Fruit fly (Drosophila melanogaster) whole organism, embryonic: Measurements from ENCODE around the gene Ssl2.

Experiments used
- Atf6 ChIP-seq: fragments of 200-800 bp; sonication (Bioruptor generic); IDR thresholded peaks from 2 replicates; pipeline ENCODE4 v1.3.6; 2022; ENCODE audit warnings: missing biosample characterization, missing genetic modification characterization
- CG1024 ChIP-seq: fragments of 200-800 bp; sonication (Bioruptor generic); IDR thresholded peaks from 2 replicates; pipeline ENCODE4 v1.3.6; 2022; ENCODE audit warnings: missing biosample characterization, missing genetic modification characterization
- CG10654 ChIP-seq: fragments of 200-800 bp; sonication (Bioruptor generic); optimal IDR thresholded peaks from 2 replicates; lab custom pipeline; 2016; ENCODE audit warnings: missing biosample characterization, missing genetic modification characterization
- CG11247 ChIP-seq: fragments of 200-800 bp; sonication (Bioruptor generic); IDR thresholded peaks from 2 replicates; pipeline ENCODE4 v1.3.6; 2022; ENCODE audit warnings: missing biosample characterization, missing genetic modification characterization
- CG11456 ChIP-seq: fragments of 200-800 bp; sonication (Bioruptor generic); IDR thresholded peaks from 3 replicates; pipeline ENCODE4 v1.3.6; 2022; ENCODE audit warnings: missing biosample characterization, missing genetic modification characterization
- CG11695 ChIP-seq: fragments of 200-800 bp; sonication (Bioruptor generic); IDR thresholded peaks from 3 replicates; pipeline ENCODE4 v1.3.6; 2022; ENCODE audit warnings: missing biosample characterization, missing genetic modification characterization
- CG12155 ChIP-seq: fragments of 200-800 bp; sonication (Bioruptor generic); optimal IDR thresholded peaks from 3 replicates; lab custom pipeline; 2016; ENCODE audit warnings: missing biosample characterization, missing genetic modification characterization
- CG13775 ChIP-seq: fragments of 200-800 bp; sonication (Bioruptor generic); optimal IDR thresholded peaks from 3 replicates; lab custom pipeline; 2017; ENCODE audit warnings: missing biosample characterization, mild to moderate bottlenecking, missing genetic modification characterization
- CG1647 ChIP-seq: fragments of 200-800 bp; sonication (Bioruptor generic); optimal IDR thresholded peaks from 3 replicates; lab custom pipeline; 2016; ENCODE audit warnings: missing biosample characterization, missing genetic modification characterization
- CG17186 ChIP-seq: fragments of 200-800 bp; sonication (Bioruptor generic); optimal IDR thresholded peaks from 3 replicates; lab custom pipeline; 2017; ENCODE audit warnings: missing biosample characterization, missing genetic modification reagents, missing genetic modification characterization
- CG18476 ChIP-seq: fragments of 200-800 bp; sonication (Bioruptor generic); optimal IDR thresholded peaks from 2 replicates; lab custom pipeline; 2016; ENCODE audit warnings: missing biosample characterization, mild to moderate bottlenecking, missing genetic modification characterization
- CG2712 ChIP-seq: fragments of 200-800 bp; optimal IDR thresholded peaks from 3 replicates; lab custom pipeline; 2019; ENCODE audit warnings: missing biosample characterization, mild to moderate bottlenecking, missing genetic modification characterization, moderate library complexity
- CG2875 ChIP-seq: fragments of 200-800 bp; sonication (Bioruptor generic); optimal IDR thresholded peaks from 2 replicates; lab custom pipeline; 2017; ENCODE audit warnings: missing biosample characterization, mild to moderate bottlenecking, missing genetic modification characterization, missing genetic modification reagents
- CG30020 ChIP-seq: fragments of 200-800 bp; optimal IDR thresholded peaks from 2 replicates; lab custom pipeline; 2019; ENCODE audit warnings: missing biosample characterization, mild to moderate bottlenecking, missing genetic modification characterization, moderate library complexity
- CG3163 ChIP-seq: fragments of 200-800 bp; sonication (Bioruptor generic); optimal IDR thresholded peaks from 3 replicates; lab custom pipeline; 2016; ENCODE audit warnings: missing biosample characterization, missing genetic modification characterization
- CG32532 ChIP-seq: fragments of 200-800 bp; sonication (Bioruptor generic); IDR thresholded peaks from 2 replicates; pipeline ENCODE4 v1.3.6; 2022; ENCODE audit warnings: missing biosample characterization, missing genetic modification characterization
- CG33213 ChIP-seq: fragments of 200-800 bp; sonication (Bioruptor generic); optimal IDR thresholded peaks from 3 replicates; lab custom pipeline; 2016; ENCODE audit warnings: missing biosample characterization, missing genetic modification characterization
- CG6654 ChIP-seq: fragments of 200-800 bp; sonication (Bioruptor generic); optimal IDR thresholded peaks from 2 replicates; lab custom pipeline; 2017; ENCODE audit warnings: missing biosample characterization, mild to moderate bottlenecking, missing genetic modification characterization
- CG7357 ChIP-seq: fragments of 200-800 bp; sonication (Bioruptor generic); IDR thresholded peaks from 3 replicates; pipeline ENCODE4 v1.3.6; 2022; ENCODE audit warnings: missing biosample characterization, missing genetic modification characterization
- CG7839 ChIP-seq: fragments of 200-800 bp; sonication (Bioruptor generic); optimal IDR thresholded peaks from 3 replicates; lab custom pipeline; 2018; ENCODE audit warnings: missing biosample characterization, mild to moderate bottlenecking, missing genetic modification characterization, moderate library complexity
- CG7963 ChIP-seq: fragments of 200-800 bp; sonication (Bioruptor generic); IDR thresholded peaks from 3 replicates; pipeline ENCODE4 v1.3.6; 2022; ENCODE audit warnings: missing biosample characterization, missing genetic modification characterization; ENCODE audit not compliant: partially characterized antibody
- CG8290 ChIP-seq, 3 experiments: fragments of 200-800 bp; sonication (Bioruptor generic); optimal IDR thresholded peaks; 2 replicates each; lab custom pipeline; 2016 to 2019; ENCODE audit warnings: missing biosample characterization in 3 of 3, missing genetic modification characterization in 3 of 3, mild to moderate bottlenecking in 2 of 3, moderate library complexity in 1 of 3
- CG9797 ChIP-seq: fragments of 200-800 bp; sonication (Bioruptor generic); optimal IDR thresholded peaks from 3 replicates; lab custom pipeline; 2018; ENCODE audit warnings: missing biosample characterization, mild to moderate bottlenecking, missing genetic modification characterization
- Drgx ChIP-seq: fragments of 200-800 bp; sonication (Bioruptor generic); IDR thresholded peaks from 2 replicates; pipeline ENCODE4 v1.3.6; 2022; ENCODE audit warnings: missing biosample characterization, missing genetic modification characterization
- Elba2 ChIP-seq: fragments of 200-800 bp; sonication (Bioruptor generic); optimal IDR thresholded peaks from 3 replicates; lab custom pipeline; 2016; ENCODE audit warnings: missing biosample characterization, missing genetic modification characterization
- Fer1 ChIP-seq: fragments of 200-800 bp; sonication (Bioruptor generic); optimal IDR thresholded peaks from 2 replicates; lab custom pipeline; 2017; ENCODE audit warnings: missing biosample characterization, mild to moderate bottlenecking, missing genetic modification characterization
- Hr51 ChIP-seq, 2 experiments: fragments of 200-800 bp; sonication (Bioruptor generic); optimal IDR thresholded peaks; 2 replicates in 1 of 2; 3 replicates in 1 of 2; lab custom pipeline; 2016 to 2018; ENCODE audit warnings: missing biosample characterization in 2 of 2, missing genetic modification characterization in 2 of 2, mild to moderate bottlenecking in 1 of 2, moderate library complexity in 1 of 2
- Mrtf ChIP-seq: fragments of 200-800 bp; sonication (Bioruptor generic); IDR thresholded peaks from 3 replicates; pipeline ENCODE4 v1.3.6; 2022; ENCODE audit warnings: missing biosample characterization, missing genetic modification characterization
- NfI ChIP-seq: fragments of 200-800 bp; sonication (Bioruptor generic); optimal IDR thresholded peaks from 3 replicates; lab custom pipeline; 2018; ENCODE audit warnings: missing biosample characterization, mild to moderate bottlenecking, missing genetic modification characterization, moderate library complexity
- Ssrp ChIP-seq: fragments of 200-800 bp; sonication (Bioruptor generic); optimal IDR thresholded peaks from 2 replicates; lab custom pipeline; 2018; ENCODE audit warnings: missing biosample characterization, mild to moderate bottlenecking, missing genetic modification characterization, moderate library complexity
- ash1 ChIP-seq: fragments of 200-800 bp; sonication (Bioruptor generic); optimal IDR thresholded peaks from 2 replicates; lab custom pipeline; 2018; ENCODE audit warnings: missing biosample characterization, mild to moderate bottlenecking, missing genetic modification characterization
- ato ChIP-seq: fragments of 200-800 bp; sonication (Bioruptor generic); IDR thresholded peaks from 2 replicates; pipeline ENCODE4 v1.3.6; 2022; ENCODE audit warnings: missing biosample characterization, missing genetic modification characterization; ENCODE audit not compliant: partially characterized antibody
- bbx ChIP-seq: fragments of 200-800 bp; sonication (Bioruptor generic); IDR thresholded peaks from 2 replicates; pipeline ENCODE4 v1.3.6; 2022; ENCODE audit warnings: missing biosample characterization, missing genetic modification characterization; ENCODE audit not compliant: partially characterized antibody
- caup ChIP-seq: fragments of 200-800 bp; sonication (Bioruptor generic); optimal IDR thresholded peaks from 3 replicates; lab custom pipeline; 2017; ENCODE audit warnings: missing biosample characterization, mild to moderate bottlenecking, missing genetic modification characterization, moderate library complexity; ENCODE audit not compliant: severe bottlenecking
- corto ChIP-seq: fragments of 200-800 bp; sonication (Bioruptor generic); optimal IDR thresholded peaks from 2 replicates; lab custom pipeline; 2016; ENCODE audit warnings: missing biosample characterization, mild to moderate bottlenecking, missing genetic modification characterization, moderate library complexity
- dpn ChIP-seq, 2 experiments: fragments of 200-800 bp; sonication (Bioruptor generic); optimal IDR thresholded peaks; 3 replicates each; lab custom pipeline; 2016; ENCODE audit warnings: missing biosample characterization in 2 of 2, missing genetic modification characterization in 2 of 2
- exex ChIP-seq: fragments of 200-800 bp; sonication (Bioruptor generic); optimal IDR thresholded peaks from 4 replicates; lab custom pipeline; 2018; ENCODE audit warnings: missing biosample characterization, mild to moderate bottlenecking, missing genetic modification characterization, moderate library complexity
- grau ChIP-seq: fragments of 200-800 bp; optimal IDR thresholded peaks from 3 replicates; lab custom pipeline; 2019; ENCODE audit warnings: missing biosample characterization, mild to moderate bottlenecking, missing genetic modification characterization, moderate library complexity
- jigr1 ChIP-seq: fragments of 200-800 bp; sonication (Bioruptor generic); IDR thresholded peaks from 3 replicates; pipeline ENCODE4 v1.3.6; 2022; ENCODE audit warnings: missing biosample characterization, missing genetic modification characterization
- luna ChIP-seq: fragments of 200-800 bp; sonication (Bioruptor generic); optimal IDR thresholded peaks from 2 replicates; lab custom pipeline; 2016; ENCODE audit warnings: missing biosample characterization, missing genetic modification characterization
- maf-S ChIP-seq: fragments of 200-800 bp; sonication (Bioruptor generic); optimal IDR thresholded peaks from 2 replicates; lab custom pipeline; 2016; ENCODE audit warnings: missing biosample characterization, missing genetic modification characterization
- p53 ChIP-seq: fragments of 200-800 bp; sonication (Bioruptor generic); optimal IDR thresholded peaks from 2 replicates; lab custom pipeline; 2016; ENCODE audit warnings: missing biosample characterization, missing genetic modification characterization
- sc ChIP-seq, 3 experiments: fragments of >200 bp in 2 of 3; fragments of 200-800 bp in 1 of 3; sonication (Bioruptor generic) in 1 of 3; optimal IDR thresholded peaks; 2 replicates in 2 of 3; 3 replicates in 1 of 3; lab custom pipeline; 2017; ENCODE audit warnings: mild to moderate bottlenecking in 1 of 3, missing biosample characterization in 1 of 3, missing genetic modification characterization in 1 of 3, missing genetic modification reagents in 1 of 3
- slbo ChIP-seq: fragments of 200-800 bp; sonication (Bioruptor generic); IDR thresholded peaks from 2 replicates; pipeline ENCODE4 v1.3.6; 2022; ENCODE audit warnings: missing biosample characterization, missing genetic modification characterization
- tio ChIP-seq: fragments of 200-800 bp; sonication (Bioruptor generic); optimal IDR thresholded peaks from 2 replicates; lab custom pipeline; 2017; ENCODE audit warnings: missing biosample characterization, missing genetic modification characterization, inconsistent platforms
- twi ChIP-seq: fragments of 200-800 bp; optimal IDR thresholded peaks from 2 replicates; lab custom pipeline; 2019; ENCODE audit warnings: missing biosample characterization, mild to moderate bottlenecking, missing genetic modification characterization, moderate library complexity
- unpg ChIP-seq: fragments of 200-800 bp; sonication (Bioruptor generic); optimal IDR thresholded peaks from 3 replicates; lab custom pipeline; 2018; ENCODE audit warnings: missing biosample characterization, mild to moderate bottlenecking, missing genetic modification characterization, moderate library complexity
- z ChIP-seq: fragments of 200-800 bp; sonication (Bioruptor generic); IDR thresholded peaks from 3 replicates; pipeline ENCODE4 v1.3.6; 2022; ENCODE audit warnings: missing biosample characterization, missing genetic modification characterization

Ssl2 gene

dm6 chr3R:29075631-29076398 is 43.4 kb upstream of the Ssl2 start (continued):
- TF ChIP-seq NfI (GFP tag; lab: Kevin White, UChicago) (peak; percentile 10), jigr1 (GFP tag; lab: Robert Waterston, UW) (no peak), CG12155 (GFP tag; lab: Kevin White, UChicago) (no peak), Drgx (GFP tag; lab: Robert Waterston, UW) (peak; percentile 3; the same call in 1 of the 2 replicates), CG10654 (GFP tag; lab: Kevin White, UChicago) (no peak), slbo (peak; percentile 55), CG3163 (GFP tag; lab: Kevin White, UChicago) (no peak), CG7839 (peak; percentile 9), Mrtf (GFP tag; lab: Robert Waterston, UW) (no peak), CG11695 (GFP tag; lab: Robert Waterston, UW) (peak; percentile 51; the same call in 1 of the 3 replicates), Hr51 (GFP tag; optimal IDR thresholded peaks at IDR 0.05; lab: Kevin White, UChicago) (peak in 1 of 2 experiments; percentile 3), ato (GFP tag; lab: Robert Waterston, UW) (no peak), CG30020 (tag; lab: Kevin White, UChicago) (no peak), Fer1 (GFP tag; lab: Kevin White, UChicago) (peak; percentile 46), unpg (GFP tag; lab: Kevin White, UChicago) (peak; percentile 13), p53 (no peak), CG17186 (GFP tag; lab: Kevin White, UChicago) (no peak), Atf6 (GFP tag; lab: Robert Waterston, UW) (no peak), exex (tag; lab: Kevin White, UChicago) (no peak), corto (GFP tag; lab: Kevin White, UChicago) (no peak), CG7357 (no peak), luna (GFP tag; lab: Kevin White, UChicago) (no peak), caup (GFP tag; lab: Kevin White, UChicago) (no peak), Elba2 (GFP tag; lab: Kevin White, UChicago) (no peak), CG2712 (tag; lab: Kevin White, UChicago) (peak; percentile 29), sc (optimal IDR thresholded peaks at IDR 0.05; lab: Kevin White, UChicago) (no peak), sc (GFP tag; optimal IDR thresholded peaks at IDR 0.05; lab: Kevin White, UChicago) (no peak), Ssrp (tag; lab: Kevin White, UChicago) (peak; percentile 6), CG1647 (GFP tag; lab: Kevin White, UChicago) (no peak), twi (tag; lab: Kevin White, UChicago) (no peak), bbx (GFP tag; lab: Robert Waterston, UW) (no peak), grau (peak; percentile 12), maf-S (GFP tag; lab: Kevin White, UChicago) (no peak), z (no peak), ash1 (GFP tag; lab: Kevin White, UChicago) (no peak), CG32532 (GFP tag; lab: Robert Waterston, UW) (0 out of 2 replicates have a peak, but pooled peaks have one; percentile 7), CG1024 (GFP tag; lab: Robert Waterston, UW) (no peak), CG13775 (peak; percentile 5), CG9797 (GFP tag; lab: Kevin White, UChicago) (no peak), CG11247 (GFP tag; lab: Robert Waterston, UW) (no peak), CG8290 (GFP tag; optimal IDR thresholded peaks at IDR 0.05; lab: Kevin White, UChicago) (no peak), CG8290 (tag; optimal IDR thresholded peaks at IDR 0.05; lab: Kevin White, UChicago) (peak in 1 of 2 experiments; percentile 9), CG11456 (GFP tag; lab: Robert Waterston, UW) (no peak), dpn (GFP tag; optimal IDR thresholded peaks at IDR 0.05; lab: Kevin White, UChicago) (peak in 1 of 2 experiments; percentile 1), CG2875 (GFP tag; lab: Kevin White, UChicago) (no peak), CG7963 (GFP tag; lab: Robert Waterston, UW) (no peak), CG33213 (no peak), tio (GFP tag; lab: Kevin White, UChicago) (no peak), CG6654 (GFP tag; lab: Kevin White, UChicago) (no peak), CG18476 (GFP tag; lab: Kevin White, UChicago) (no peak)
